Fruit fly (Drosophila melanogaster) whole organism, wandering third instar larva: ENCODE results near the gene CG5274.

Experiments used
- Abd-B ChIP-seq: fragments of >200 bp; optimal IDR thresholded peaks from 2 replicates; lab custom pipeline; 2017; ENCODE audit warnings: missing biosample characterization, missing genetic modification characterization
- Hr78 ChIP-seq: fragments of >200 bp; optimal IDR thresholded peaks from 2 replicates; lab custom pipeline; 2017; ENCODE audit warnings: missing biosample characterization, missing genetic modification characterization
- OdsH ChIP-seq: fragments of 200-800 bp; sonication (Bioruptor generic); optimal IDR thresholded peaks from 2 replicates; lab custom pipeline; 2016; ENCODE audit warnings: missing biosample characterization, mild to moderate bottlenecking, missing genetic modification characterization
- Rel ChIP-seq, 2 experiments: fragments of 200-800 bp; sonication (Bioruptor generic) in 1 of 2; optimal IDR thresholded peaks; 2 replicates in 1 of 2; 3 replicates in 1 of 2; lab custom pipeline; 2016 to 2019; ENCODE audit warnings: mild to moderate bottlenecking in 2 of 2, missing biosample characterization in 2 of 2, missing genetic modification characterization in 2 of 2, moderate library complexity in 1 of 2
- brk ChIP-seq: fragments of 200-800 bp; sonication (Bioruptor generic); optimal IDR thresholded peaks from 2 replicates; lab custom pipeline; 2016; ENCODE audit warnings: missing biosample characterization, mild to moderate bottlenecking, missing genetic modification characterization
- tai ChIP-seq: sonication (Bioruptor generic); optimal IDR thresholded peaks from 2 replicates; lab custom pipeline; 2016; ENCODE audit warnings: missing biosample characterization, missing genetic modification characterization

DNA sequence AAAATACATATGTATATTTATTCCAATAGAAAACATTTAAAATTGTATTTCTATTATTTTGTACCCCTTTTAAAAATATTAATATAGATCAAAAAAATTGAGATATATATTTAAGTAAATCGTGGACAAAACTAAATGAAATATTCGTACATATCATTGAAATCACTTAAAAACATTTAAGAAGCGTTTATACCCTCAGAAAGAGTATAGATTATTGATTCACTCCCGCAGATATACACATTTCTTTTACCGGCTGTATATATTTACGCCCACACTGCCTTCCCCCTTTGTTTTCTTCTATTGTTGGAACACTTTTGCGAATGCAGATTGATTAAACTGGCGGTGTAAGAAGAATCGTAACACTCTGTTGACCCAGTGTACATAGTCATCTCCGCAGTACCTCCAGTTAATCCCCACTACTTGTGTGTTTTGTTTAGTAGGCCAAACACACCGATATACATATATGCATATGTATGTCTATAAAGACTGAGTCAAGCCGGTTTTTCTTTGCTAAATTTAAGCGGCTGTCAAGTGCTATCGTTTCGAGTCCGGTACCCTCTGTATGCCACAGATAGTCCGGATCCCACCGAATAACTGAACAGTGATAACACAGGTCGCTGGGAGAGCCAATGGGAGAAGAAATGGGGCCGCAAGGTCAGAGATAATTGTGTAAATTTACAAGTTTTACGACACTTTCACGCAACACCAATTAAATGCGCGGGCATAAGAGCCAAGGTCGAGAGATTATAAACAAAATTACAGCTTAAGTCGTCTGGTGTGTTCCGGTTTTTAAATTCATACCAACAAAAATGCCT is 44.2 kb upstream of the CG5274 start:
- TF ChIP-seq Hr78 (no peak), brk (GFP tag; lab: Kevin White, UChicago) (peak; percentile 19), OdsH (GFP tag; lab: Kevin White, UChicago) (peak; percentile 18), Rel (GFP tag; optimal IDR thresholded peaks at IDR 0.05; lab: Kevin White, UChicago) (no peak), Rel (tag; optimal IDR thresholded peaks at IDR 0.05; lab: Kevin White, UChicago) (peak; percentile 38), tai (GFP tag; lab: Kevin White, UChicago) (peak; percentile 9), Abd-B (GFP tag; lab: Kevin White, UChicago) (no peak)
